Worm (Caenorhabditis elegans) whole organism, L4 larva: ENCODE data around the gene ech-6.

Source experiments
- F44E2.7 ChIP-seq: fragments of 200-800 bp; sonication (Bioruptor generic); IDR thresholded peaks from 2 replicates; pipeline ENCODE4 v2.1.2; 2022; ENCODE audit warnings: missing genetic modification characterization, missing compliant biosample characterization
- T26A8.4 ChIP-seq: fragments of 200-800 bp; sonication (Bioruptor generic); IDR thresholded peaks from 2 replicates; pipeline ENCODE4 v1.3.6; 2022; ENCODE audit warnings: missing genetic modification characterization, missing compliant biosample characterization
- Y105C5A.15 ChIP-seq: fragments of 200-800 bp; sonication (Bioruptor generic); IDR thresholded peaks from 2 replicates; pipeline ENCODE4 v1.3.6; 2022; ENCODE audit warnings: missing genetic modification characterization, missing compliant biosample characterization
- Y48G9A.11 ChIP-seq: fragments of 200-800 bp; sonication (Bioruptor generic); IDR thresholded peaks from 2 replicates; pipeline ENCODE4 v1.3.6; 2022; ENCODE audit warnings: missing genetic modification reagents, missing genetic modification characterization, missing compliant biosample characterization
- ZK337.2 ChIP-seq: fragments of 200-800 bp; sonication (Bioruptor generic); IDR thresholded peaks from 2 replicates; pipeline ENCODE4 v1.3.6; 2022; ENCODE audit warnings: missing genetic modification reagents, missing genetic modification characterization, missing compliant biosample characterization
- ama-1 ChIP-seq: fragments of 150-350 bp; optimal IDR thresholded peaks from 2 replicates; lab custom pipeline; 2014; ENCODE audit warnings: inconsistent platforms, mixed read lengths
- ceh-20 ChIP-seq: fragments of 200-800 bp; sonication (Bioruptor generic); IDR thresholded peaks from 2 replicates; pipeline ENCODE4 v1.3.6; 2022; ENCODE audit warnings: missing genetic modification reagents, missing genetic modification characterization, missing compliant biosample characterization
- ceh-28 ChIP-seq: fragments of 150-350 bp; optimal IDR thresholded peaks from 2 replicates; lab custom pipeline; 2014; ENCODE audit warnings: missing biosample characterization, missing genetic modification reagents, missing genetic modification characterization
- daf-12 ChIP-seq: fragments of 150-350 bp; optimal IDR thresholded peaks from 2 replicates; lab custom pipeline; 2014; ENCODE audit warnings: missing biosample characterization, missing genetic modification reagents, missing genetic modification characterization
- daf-16 ChIP-seq, 3 experiments: sonication (generic microtip); optimal IDR thresholded peaks; 2 replicates each; lab custom pipeline; 2016 to 2017; ENCODE audit warnings: missing genetic modification characterization in 3 of 3, missing genetic modification reagents in 3 of 3, mild to moderate bottlenecking in 2 of 3, missing compliant biosample characterization in 2 of 3, missing biosample characterization in 1 of 3, moderate library complexity in 1 of 3
- hlh-30 ChIP-seq: sonication (generic microtip); optimal IDR thresholded peaks from 2 replicates; lab custom pipeline; 2017; ENCODE audit warnings: antibody characterized with exemption, mild to moderate bottlenecking, missing genetic modification characterization, missing compliant biosample characterization; ENCODE audit not compliant: insufficient read depth
- jun-1 ChIP-seq: fragments of 150-350 bp; optimal IDR thresholded peaks from 2 replicates; lab custom pipeline; 2014; ENCODE audit warnings: missing biosample characterization, missing genetic modification reagents, missing genetic modification characterization
- lim-7 ChIP-seq: fragments of 200-800 bp; sonication (Bioruptor generic); IDR thresholded peaks from 2 replicates; pipeline ENCODE4 v1.3.6; 2022; ENCODE audit warnings: missing genetic modification characterization, missing compliant biosample characterization
- lin-38 ChIP-seq: fragments of 200-800 bp; sonication (Bioruptor generic); IDR thresholded peaks from 2 replicates; pipeline ENCODE4 v1.3.6; 2022; ENCODE audit warnings: missing genetic modification reagents, missing genetic modification characterization, missing compliant biosample characterization
- lsy-2 ChIP-seq, 2 experiments: fragments of 150-350 bp in 1 of 2; sonication (generic microtip) in 1 of 2; optimal IDR thresholded peaks; 2 replicates each; lab custom pipeline; 2014 to 2017; ENCODE audit warnings: missing biosample characterization in 2 of 2, missing genetic modification characterization in 2 of 2
- madf-5 ChIP-seq, 2 experiments: fragments of 200-800 bp; sonication (Bioruptor generic); IDR thresholded peaks; 2 replicates each; pipeline ENCODE4 v1.3.6; 2022; ENCODE audit warnings: missing compliant biosample characterization in 2 of 2, missing genetic modification characterization in 2 of 2
- mep-1 ChIP-seq: fragments of 150-350 bp; sonication (generic microtip); optimal IDR thresholded peaks from 3 replicates; lab custom pipeline; 2014; ENCODE audit warnings: missing biosample characterization, missing genetic modification characterization
- mes-2 ChIP-seq: sonication (generic microtip); optimal IDR thresholded peaks from 2 replicates; lab custom pipeline; 2016; ENCODE audit warnings: missing genotype, mild to moderate bottlenecking, missing genetic modification characterization, missing compliant biosample characterization; ENCODE audit not compliant: poor library complexity, severe bottlenecking
- nhr-11 ChIP-seq: fragments of 150-350 bp; optimal IDR thresholded peaks from 2 replicates; lab custom pipeline; 2014; ENCODE audit warnings: missing biosample characterization, missing genetic modification characterization
- nhr-111 ChIP-seq: fragments of 200-800 bp; sonication (Bioruptor generic); optimal IDR thresholded peaks from 2 replicates; lab custom pipeline; 2018; ENCODE audit warnings: mild to moderate bottlenecking, missing genetic modification characterization, missing compliant biosample characterization
- nhr-25 ChIP-seq: sonication (generic microtip); optimal IDR thresholded peaks from 2 replicates; lab custom pipeline; 2017; ENCODE audit warnings: missing genetic modification characterization, mild to moderate bottlenecking, missing compliant biosample characterization, antibody characterized with exemption, moderate library complexity, borderline replicate concordance; ENCODE audit not compliant: insufficient read depth
- nhr-28 ChIP-seq: fragments of 150-350 bp; optimal IDR thresholded peaks from 2 replicates; lab custom pipeline; 2014; ENCODE audit warnings: missing biosample characterization, missing genetic modification characterization
- nhr-48 ChIP-seq: sonication (generic microtip); optimal IDR thresholded peaks from 2 replicates; lab custom pipeline; 2016; ENCODE audit warnings: mild to moderate bottlenecking, missing genetic modification characterization, missing compliant biosample characterization
- sdz-12 ChIP-seq: fragments of 200-800 bp; sonication (Bioruptor generic); optimal IDR thresholded peaks from 2 replicates; lab custom pipeline; 2018; ENCODE audit warnings: mild to moderate bottlenecking, missing genetic modification characterization, missing compliant biosample characterization
- snpc-1.2 ChIP-seq: fragments of 200-800 bp; sonication (Bioruptor generic); IDR thresholded peaks from 2 replicates; pipeline ENCODE4 v1.3.6; 2022; ENCODE audit warnings: missing genetic modification reagents, missing genetic modification characterization, missing compliant biosample characterization
- unc-62 ChIP-seq, 3 experiments: fragments of 150-350 bp in 1 of 3; sonication (generic microtip); optimal IDR thresholded peaks in 2 of 3; peaks in 1 of 3; 1 replicate in 1 of 3; 2 replicates in 2 of 3; lab custom pipeline; 2014 to 2017; ENCODE audit warnings: missing biosample characterization in 3 of 3, missing genetic modification characterization in 3 of 3, missing genetic modification reagents in 3 of 3, missing genotype in 1 of 3
- ztf-7 ChIP-seq: fragments of 150-350 bp; optimal IDR thresholded peaks from 2 replicates; lab custom pipeline; 2014; ENCODE audit warnings: missing biosample characterization, missing genetic modification characterization

Gene ech-6

DNA sequence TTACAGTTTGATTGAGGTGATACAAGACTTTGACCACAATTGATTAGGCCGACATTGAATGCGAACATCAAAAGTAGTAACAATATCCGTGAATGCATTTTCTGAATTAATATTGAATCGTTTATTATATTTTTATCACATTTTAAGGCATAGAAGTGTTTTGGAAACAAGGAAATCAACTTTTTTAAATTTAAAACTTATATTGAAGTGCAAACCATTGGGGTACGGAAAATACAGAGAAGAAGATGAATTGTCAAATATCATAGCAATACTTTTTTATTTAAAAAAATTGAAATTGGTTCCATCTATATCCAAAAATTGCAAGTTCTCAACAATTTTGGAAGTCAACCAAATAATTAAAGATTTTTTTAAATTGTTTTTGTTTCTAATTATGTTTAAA, 9.4 kb downstream of the ech-6 start, which contains the start of gene T05G5.1:
Gene T05G5.1 (minus strand): TSS at position 101 of the 400 bp plus-strand sequence.
- no peak for TF ChIP-seq lsy-2 (tag; optimal IDR thresholded peaks at IDR 0.05; lab: Kevin White, UChicago)
- no peak for TF ChIP-seq T26A8.4 (GFP tag; lab: Robert Waterston, UW)
- TF ChIP-seq nhr-25 (tag; lab: Kevin White, UChicago), result no peak
- TF ChIP-seq unc-62 (GFP tag; optimal IDR thresholded peaks at IDR 0.05 in 1 of 2; lab: Kevin White, UChicago), result no peak
- no peak for TF ChIP-seq unc-62 (tag; optimal IDR thresholded peaks at IDR 0.05; lab: Kevin White, UChicago)
- TF ChIP-seq madf-5 (GFP tag; IDR thresholded peaks at IDR 0.05; lab: Robert Waterston, UW), result no peak
- no peak for TF ChIP-seq sdz-12 (GFP tag; lab: Kevin White, UChicago)
- no peak for TF ChIP-seq ZK337.2 (GFP tag; lab: Robert Waterston, UW)
- TF ChIP-seq Y48G9A.11 (GFP tag; lab: Robert Waterston, UW), result no peak

DNA sequence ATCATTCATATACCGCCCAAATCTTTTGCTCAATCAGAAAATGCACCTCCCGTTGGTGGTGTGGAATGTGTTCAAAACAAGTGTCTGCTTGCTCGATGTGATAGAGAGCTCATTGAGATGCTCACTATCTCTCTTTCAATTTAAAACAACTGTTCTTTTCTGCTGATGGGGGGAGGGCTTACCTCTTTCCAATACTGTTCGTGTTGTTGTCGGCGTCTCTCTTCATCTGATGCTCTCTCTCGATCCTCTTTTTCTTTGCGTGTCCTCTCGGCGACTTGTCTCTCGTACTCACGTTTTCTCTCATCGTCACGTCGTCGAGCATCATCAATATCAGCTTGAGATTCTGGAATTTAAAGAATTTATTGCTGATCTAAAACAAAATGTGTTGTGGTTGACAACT, 10.7 kb downstream of the ech-6 start:
- TF ChIP-seq hlh-30 (tag; lab: Kevin White, UChicago) (peak; percentile 7), daf-16 (GFP tag; optimal IDR thresholded peaks at IDR 0.05; lab: Kevin White, UChicago) (peak in 1 of 2 experiments; percentile 93), daf-16 (tag; optimal IDR thresholded peaks at IDR 0.05; lab: Kevin White, UChicago) (no peak), daf-12 (tag; lab: Kevin White, UChicago) (no peak), nhr-11 (tag; lab: Kevin White, UChicago) (peak; percentile 59), nhr-48 (tag; lab: Kevin White, UChicago) (no peak)
- TF ChIP-seq, all 104 proteins: peak for 3

DNA sequence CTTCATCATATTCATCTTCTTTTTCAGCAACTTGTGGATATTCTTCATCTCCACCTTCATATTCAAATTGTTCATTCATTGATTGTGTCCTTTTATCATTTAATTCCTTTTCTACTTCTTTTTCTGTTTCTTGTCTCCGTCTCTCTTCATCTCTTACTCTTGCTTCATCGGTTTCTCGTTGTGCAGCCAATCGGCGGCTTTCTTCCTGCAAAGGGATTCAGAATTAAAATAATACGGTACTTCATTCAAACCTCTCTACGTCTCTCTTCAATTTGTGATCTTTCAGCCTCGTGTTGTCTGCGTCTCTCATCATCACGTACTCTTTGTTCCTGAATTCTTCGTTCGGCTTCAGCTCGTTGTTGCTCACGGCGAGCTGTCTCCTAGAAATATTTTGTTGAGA, 12.0 kb downstream of the ech-6 start:
- TF ChIP-seq nhr-28 (tag; lab: Kevin White, UChicago), result peak; percentile 15
- peak in 1 of 2 experiments; percentile 28 for TF ChIP-seq lsy-2 (tag; optimal IDR thresholded peaks at IDR 0.05; lab: Kevin White, UChicago)
- no peak for TF ChIP-seq Y105C5A.15 (GFP tag; lab: Robert Waterston, UW)
- peak in 1 of 2 experiments; percentile 87 for TF ChIP-seq unc-62 (GFP tag; optimal IDR thresholded peaks at IDR 0.05 in 1 of 2; lab: Kevin White, UChicago)
- no peak for TF ChIP-seq unc-62 (tag; optimal IDR thresholded peaks at IDR 0.05; lab: Kevin White, UChicago)

DNA sequence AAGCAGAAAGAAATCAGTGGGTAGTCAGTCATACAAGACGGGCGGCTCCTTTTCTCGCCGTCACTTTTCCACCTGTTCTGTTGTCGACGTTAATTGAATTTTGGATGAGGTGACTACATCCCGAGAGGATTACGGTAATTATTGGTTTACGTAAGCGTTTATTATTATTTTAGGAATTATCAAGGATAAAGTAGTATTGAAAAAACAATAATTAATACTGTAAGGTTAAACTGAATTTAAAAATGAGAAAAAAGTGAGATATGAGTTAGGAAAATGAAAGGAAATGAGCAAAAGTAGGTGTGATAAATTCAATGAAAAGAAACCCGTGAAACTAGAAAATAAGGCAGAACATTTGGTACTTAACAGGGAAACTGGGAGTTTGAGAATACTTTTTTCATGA, 13.7 kb downstream of the ech-6 start, which contains the start of gene hlh-4:
Gene hlh-4 (minus strand): TSS at position 101 of the 400 bp plus-strand sequence.
- TF ChIP-seq F44E2.7, result no peak
- TF ChIP-seq lim-7 (GFP tag; lab: Robert Waterston, UW), result no peak
- TF ChIP-seq ceh-28 (tag; lab: Kevin White, UChicago), result no peak

DNA sequence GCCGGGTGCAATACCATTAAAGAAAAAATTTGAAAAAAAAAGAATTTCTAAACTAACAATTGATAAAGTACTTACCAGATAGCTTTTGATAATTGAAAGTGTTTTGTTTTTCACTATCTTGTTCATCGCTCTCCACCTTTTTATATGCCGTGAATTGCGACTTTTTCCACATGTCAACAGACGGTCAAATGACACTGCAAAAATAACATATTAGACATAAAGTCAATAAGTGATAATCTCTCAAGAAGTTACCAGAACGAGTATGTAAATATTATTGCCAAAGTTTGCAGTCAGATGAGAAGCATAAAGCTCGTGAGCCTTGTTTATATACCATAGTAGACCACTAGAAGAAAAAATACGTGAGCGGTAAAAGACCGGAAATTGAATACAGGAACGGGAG, 16.8 kb downstream of the ech-6 start, which contains the start of gene dao-6:
Gene dao-6 (minus strand): TSS at position 345 of the 400 bp plus-strand sequence.
- TF ChIP-seq lin-38 (no peak), daf-16 (GFP tag; optimal IDR thresholded peaks at IDR 0.05; lab: Kevin White, UChicago) (no peak), daf-16 (tag; optimal IDR thresholded peaks at IDR 0.05; lab: Kevin White, UChicago) (peak; percentile 62), nhr-111 (GFP tag; lab: Kevin White, UChicago) (no peak)

DNA sequence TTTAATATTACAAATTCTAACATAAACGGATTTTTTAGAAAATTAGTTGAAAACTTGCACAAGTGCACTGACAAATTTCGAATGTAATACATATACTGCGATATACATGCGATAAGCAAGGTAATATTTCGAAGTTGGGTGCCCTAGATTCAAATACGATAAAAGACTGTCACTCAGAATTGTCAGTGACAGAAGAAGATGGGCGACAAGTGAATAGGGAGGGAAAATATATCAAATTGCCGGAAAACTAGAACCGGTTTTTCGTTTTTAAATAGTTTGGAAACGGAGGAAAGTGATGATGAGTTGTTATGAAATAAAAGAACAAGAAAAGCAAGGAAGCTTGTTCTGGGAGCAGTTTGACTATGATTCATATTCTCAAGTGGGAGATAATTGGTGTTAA, 18.7 kb downstream of the ech-6 start:
- TF ChIP-seq madf-5 (GFP tag; IDR thresholded peaks at IDR 0.05; lab: Robert Waterston, UW) (no peak), snpc-1.2 (no peak), ceh-20 (GFP tag; lab: Robert Waterston, UW) (no peak), mes-2 (no peak), mep-1 (tag; lab: Kevin White, UChicago) (no peak), ztf-7 (tag; lab: Kevin White, UChicago) (no peak), jun-1 (tag; lab: Kevin White, UChicago) (no peak)

DNA sequence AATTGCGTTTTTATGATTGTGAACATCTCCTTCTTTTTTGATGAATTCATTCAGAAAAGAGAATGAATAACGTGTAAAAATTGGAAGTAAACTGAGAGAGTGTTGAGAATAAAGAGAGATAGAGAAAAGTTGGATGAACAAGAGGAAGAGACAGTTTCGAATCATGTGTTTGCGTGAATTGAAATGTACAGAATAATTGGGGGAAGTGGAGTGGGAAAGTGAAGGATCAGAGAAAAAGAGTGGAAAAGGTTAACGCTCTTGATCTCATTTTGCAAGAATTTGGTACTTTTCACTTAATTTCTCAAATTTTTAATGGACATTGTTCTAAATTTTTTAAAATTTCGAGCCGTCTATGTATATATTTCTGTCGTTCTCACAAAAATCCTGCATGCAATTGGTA, 19.4 kb downstream of the ech-6 start:
- TF ChIP-seq ama-1 (lab: Kevin White, UChicago), result no peak
- TF ChIP-seq unc-62 (GFP tag; optimal IDR thresholded peaks at IDR 0.05 in 1 of 2; lab: Kevin White, UChicago), result peak in 1 of 2 experiments; percentile 55
- TF ChIP-seq unc-62 (tag; optimal IDR thresholded peaks at IDR 0.05; lab: Kevin White, UChicago), result no peak
